Worm (Caenorhabditis elegans) whole organism, young adult: Measurements from ENCODE around the gene cyp-34A8.

Experiments
- C06A6.2 ChIP-seq: fragments of 200-800 bp; sonication (Bioruptor generic); conservative IDR thresholded peaks from 2 replicates; pipeline ENCODE4 v1.3.6; 2022; ENCODE audit warnings: missing genetic modification characterization, missing compliant biosample characterization
- F33H1.4 ChIP-seq: fragments of 200-800 bp; sonication (Bioruptor generic); IDR thresholded peaks from 2 replicates; pipeline ENCODE4 v1.3.6; 2022; ENCODE audit warnings: missing genetic modification reagents, missing genetic modification characterization, missing compliant biosample characterization
- F55B11.4 ChIP-seq: sonication (generic microtip); optimal IDR thresholded peaks from 2 replicates; lab custom pipeline; 2016; ENCODE audit warnings: missing compliant biosample characterization, missing genetic modification characterization, borderline replicate concordance; ENCODE audit not compliant: insufficient read depth
- aptf-3 ChIP-seq: fragments of 200-800 bp; sonication (Bioruptor generic); IDR thresholded peaks from 2 replicates; pipeline ENCODE4 v1.3.6; 2022; ENCODE audit warnings: missing genetic modification characterization, missing compliant biosample characterization
- attf-5 ChIP-seq: fragments of 200-800 bp; sonication (Bioruptor generic); optimal IDR thresholded peaks from 2 replicates; lab custom pipeline; 2018; ENCODE audit warnings: mild to moderate bottlenecking, missing genetic modification characterization, missing compliant biosample characterization
- die-1 ChIP-seq: sonication (generic microtip); optimal IDR thresholded peaks from 2 replicates; lab custom pipeline; 2016; ENCODE audit warnings: missing genotype, mild to moderate bottlenecking, missing genetic modification characterization, missing compliant biosample characterization
- lin-40 ChIP-seq: sonication (generic microtip); optimal IDR thresholded peaks from 2 replicates; lab custom pipeline; 2016; ENCODE audit warnings: missing genetic modification characterization, mild to moderate bottlenecking, missing compliant biosample characterization, missing genotype, missing genetic modification reagents
- madf-6 ChIP-seq: fragments of 200-800 bp; sonication (Bioruptor generic); IDR thresholded peaks from 2 replicates; pipeline ENCODE4 v1.3.6; 2022; ENCODE audit warnings: missing genetic modification reagents, missing genetic modification characterization, missing compliant biosample characterization
- rpc-1 ChIP-seq, 2 experiments: fragments of 150-350 bp in 1 of 2; sonication (generic microtip) in 1 of 2; optimal IDR thresholded peaks; 2 replicates each; lab custom pipeline; 2014 to 2018; ENCODE audit warnings: missing biosample characterization in 1 of 2, missing genetic modification characterization in 1 of 2, missing genetic modification reagents in 1 of 2, missing genotype in 1 of 2
- snpc-1.1 ChIP-seq: sonication (generic microtip); optimal IDR thresholded peaks from 2 replicates; lab custom pipeline; 2017; ENCODE audit warnings: missing genetic modification characterization, mild to moderate bottlenecking, missing compliant biosample characterization, antibody characterized with exemption, moderate library complexity, missing genotype, missing genetic modification reagents; ENCODE audit not compliant: insufficient read depth
- unc-130 ChIP-seq: sonication (generic microtip); optimal IDR thresholded peaks from 2 replicates; lab custom pipeline; 2016; ENCODE audit warnings: missing genetic modification reagents, missing genetic modification characterization, missing compliant biosample characterization
- ztf-26 ChIP-seq: sonication (generic microtip); optimal IDR thresholded peaks from 2 replicates; lab custom pipeline; 2017; ENCODE audit warnings: missing genetic modification characterization, missing compliant biosample characterization

- TF ChIP-seq snpc-1.1 (tag; lab: Kevin White, UChicago) = no peak
- TF ChIP-seq aptf-3 (GFP tag; lab: Robert Waterston, UW) = no peak
- no peak for TF ChIP-seq lin-40 (tag; lab: Kevin White, UChicago)
- TF ChIP-seq ztf-26 (tag; lab: Kevin White, UChicago) = no peak
- TF ChIP-seq C06A6.2 (GFP tag; lab: Robert Waterston, UW) = no peak
- no peak for TF ChIP-seq madf-6 (GFP tag; lab: Robert Waterston, UW)
- TF ChIP-seq F33H1.4 (GFP tag; lab: Robert Waterston, UW) = no peak
- no peak for TF ChIP-seq unc-130 (GFP tag; lab: Kevin White, UChicago)
- TF ChIP-seq F55B11.4 (tag; lab: Kevin White, UChicago) = no peak
- TF ChIP-seq rpc-1 (optimal IDR thresholded peaks at IDR 0.05; lab: Kevin White, UChicago) = no peak
- no peak for TF ChIP-seq rpc-1 (tag; optimal IDR thresholded peaks at IDR 0.05; lab: Kevin White, UChicago)
- no peak for TF ChIP-seq die-1
- TF ChIP-seq attf-5 = no peak
These were observed 10.0 kb downstream of the cyp-34A8 start, which contains the start of gene cyp-34A5 for ce11 chrV:3957608-3958007.
